Worm (Caenorhabditis elegans) whole organism, L4 larva: Measurements from ENCODE around the gene prcc-1.

Experiments
- F26F4.8 ChIP-seq: fragments of 200-800 bp; sonication (Bioruptor generic); conservative IDR thresholded peaks from 2 replicates; pipeline ENCODE4 v1.3.6; 2022; ENCODE audit warnings: missing genetic modification characterization, missing compliant biosample characterization
- F37D6.2 ChIP-seq: sonication (generic microtip); optimal IDR thresholded peaks from 2 replicates; lab custom pipeline; 2016; ENCODE audit warnings: mild to moderate bottlenecking, missing genetic modification characterization, missing compliant biosample characterization
- F44E2.7 ChIP-seq: fragments of 200-800 bp; sonication (Bioruptor generic); IDR thresholded peaks from 2 replicates; pipeline ENCODE4 v2.1.2; 2022; ENCODE audit warnings: missing genetic modification characterization, missing compliant biosample characterization
- F49E8.2 ChIP-seq: sonication (generic microtip); optimal IDR thresholded peaks from 2 replicates; lab custom pipeline; 2016; ENCODE audit warnings: missing compliant biosample characterization, mild to moderate bottlenecking, missing genetic modification characterization, borderline replicate concordance
- T26A8.4 ChIP-seq: fragments of 200-800 bp; sonication (Bioruptor generic); IDR thresholded peaks from 2 replicates; pipeline ENCODE4 v1.3.6; 2022; ENCODE audit warnings: missing genetic modification characterization, missing compliant biosample characterization
- Y105C5A.15 ChIP-seq: fragments of 200-800 bp; sonication (Bioruptor generic); IDR thresholded peaks from 2 replicates; pipeline ENCODE4 v1.3.6; 2022; ENCODE audit warnings: missing genetic modification characterization, missing compliant biosample characterization
- Y5F2A.4 ChIP-seq: fragments of 200-800 bp; sonication (Bioruptor generic); optimal IDR thresholded peaks from 2 replicates; lab custom pipeline; 2018; ENCODE audit warnings: mild to moderate bottlenecking, missing genetic modification characterization, missing compliant biosample characterization
- ZK337.2 ChIP-seq: fragments of 200-800 bp; sonication (Bioruptor generic); IDR thresholded peaks from 2 replicates; pipeline ENCODE4 v1.3.6; 2022; ENCODE audit warnings: missing genetic modification reagents, missing genetic modification characterization, missing compliant biosample characterization
- ZK546.5 ChIP-seq, 2 experiments: sonication (generic microtip); optimal IDR thresholded peaks; 2 replicates each; lab custom pipeline; 2017; ENCODE audit warnings: missing biosample characterization in 2 of 2, missing genetic modification characterization in 2 of 2
- aly-2 ChIP-seq: sonication (generic microtip); optimal IDR thresholded peaks from 2 replicates; lab custom pipeline; 2018; ENCODE audit warnings: missing biosample characterization, missing genetic modification characterization
- ama-1 ChIP-seq: fragments of 150-350 bp; optimal IDR thresholded peaks from 2 replicates; lab custom pipeline; 2014; ENCODE audit warnings: inconsistent platforms, mixed read lengths
- arid-1 ChIP-seq: fragments of 200-800 bp; sonication (Bioruptor generic); conservative IDR thresholded peaks from 2 replicates; pipeline ENCODE4 v1.3.6; 2022; ENCODE audit warnings: missing genetic modification reagents, missing genetic modification characterization, missing compliant biosample characterization
- attf-4 ChIP-seq: sonication (generic microtip); optimal IDR thresholded peaks from 3 replicates; lab custom pipeline; 2017; ENCODE audit warnings: missing biosample characterization, missing genetic modification characterization
- ceh-32 ChIP-seq: sonication (generic microtip); optimal IDR thresholded peaks from 2 replicates; lab custom pipeline; 2016; ENCODE audit warnings: mild to moderate bottlenecking, missing genetic modification characterization, missing compliant biosample characterization; ENCODE audit not compliant: poor library complexity
- ceh-44 ChIP-seq: fragments of 200-800 bp; sonication (Bioruptor generic); IDR thresholded peaks from 2 replicates; pipeline ENCODE4 v1.3.6; 2022; ENCODE audit warnings: missing genetic modification reagents, missing genetic modification characterization, missing compliant biosample characterization
- ceh-62 ChIP-seq: sonication (generic microtip); optimal IDR thresholded peaks from 2 replicates; lab custom pipeline; 2017; ENCODE audit warnings: missing biosample characterization, missing genetic modification characterization
- ceh-82 ChIP-seq: sonication (generic microtip); optimal IDR thresholded peaks from 2 replicates; lab custom pipeline; 2017; ENCODE audit warnings: missing biosample characterization, missing genetic modification characterization
- cey-2 ChIP-seq: sonication (generic microtip); optimal IDR thresholded peaks from 3 replicates; lab custom pipeline; 2017; ENCODE audit warnings: missing genetic modification characterization, mild to moderate bottlenecking, missing compliant biosample characterization, antibody characterized with exemption, borderline replicate concordance; ENCODE audit not compliant: insufficient read depth
- ctbp-1 ChIP-seq: fragments of 200-800 bp; sonication (Bioruptor generic); IDR thresholded peaks from 2 replicates; pipeline ENCODE4 v1.3.6; 2022; ENCODE audit warnings: missing genetic modification reagents, missing genetic modification characterization, missing compliant biosample characterization
- daf-12 ChIP-seq: fragments of 150-350 bp; optimal IDR thresholded peaks from 2 replicates; lab custom pipeline; 2014; ENCODE audit warnings: missing biosample characterization, missing genetic modification reagents, missing genetic modification characterization
- daf-19 ChIP-seq: fragments of 200-800 bp; sonication (Bioruptor generic); conservative IDR thresholded peaks from 2 replicates; pipeline ENCODE4 v1.3.6; 2022; ENCODE audit warnings: missing genetic modification characterization, missing compliant biosample characterization
- dmd-9 ChIP-seq: fragments of 200-800 bp; sonication (Bioruptor generic); IDR thresholded peaks from 2 replicates; pipeline ENCODE4 v1.3.6; 2022; ENCODE audit warnings: missing genetic modification reagents, missing genetic modification characterization, missing compliant biosample characterization
- hif-1 ChIP-seq, 2 experiments: sonication (generic microtip); optimal IDR thresholded peaks; 2 replicates each; lab custom pipeline; 2016 to 2017; ENCODE audit warnings: missing compliant biosample characterization in 2 of 2, missing genetic modification characterization in 2 of 2, missing genetic modification reagents in 2 of 2, missing genotype in 2 of 2, mild to moderate bottlenecking in 1 of 2
- hlh-11 ChIP-seq: fragments of 200-800 bp; sonication (Bioruptor generic); optimal IDR thresholded peaks from 2 replicates; lab custom pipeline; 2018; ENCODE audit warnings: mild to moderate bottlenecking, missing genetic modification characterization, missing compliant biosample characterization
- lin-1 ChIP-seq: fragments of 200-800 bp; sonication (Bioruptor generic); IDR thresholded peaks from 2 replicates; pipeline ENCODE4 v1.3.6; 2022; ENCODE audit warnings: missing genetic modification reagents, missing genetic modification characterization, missing compliant biosample characterization
- lin-13 ChIP-seq: fragments of 150-350 bp; optimal IDR thresholded peaks from 2 replicates; lab custom pipeline; 2014; ENCODE audit warnings: missing biosample characterization, missing genetic modification reagents, missing genetic modification characterization
- lin-29 ChIP-seq: fragments of 200-800 bp; sonication (Bioruptor generic); IDR thresholded peaks from 2 replicates; pipeline ENCODE4 v1.3.6; 2022; ENCODE audit warnings: missing genetic modification reagents, missing genetic modification characterization, missing compliant biosample characterization
- lin-39 ChIP-seq: fragments of 150-350 bp; optimal IDR thresholded peaks from 2 replicates; lab custom pipeline; 2014; ENCODE audit warnings: missing biosample characterization, missing genetic modification reagents, missing genetic modification characterization
- lir-3 ChIP-seq: sonication (generic microtip); optimal IDR thresholded peaks from 2 replicates; lab custom pipeline; 2016; ENCODE audit warnings: mild to moderate bottlenecking, missing genetic modification characterization, missing compliant biosample characterization
- madf-5 ChIP-seq, 2 experiments: fragments of 200-800 bp; sonication (Bioruptor generic); IDR thresholded peaks; 2 replicates each; pipeline ENCODE4 v1.3.6; 2022; ENCODE audit warnings: missing compliant biosample characterization in 2 of 2, missing genetic modification characterization in 2 of 2
- mdl-1 ChIP-seq, 2 experiments: fragments of 150-350 bp in 1 of 2; sonication (generic microtip) in 1 of 2; optimal IDR thresholded peaks; 2 replicates each; lab custom pipeline; 2014 to 2017; ENCODE audit warnings: missing biosample characterization in 2 of 2, missing genetic modification characterization in 2 of 2
- mdt-29 ChIP-seq: fragments of 200-800 bp; sonication (Bioruptor generic); IDR thresholded peaks from 2 replicates; pipeline ENCODE4 v1.3.6; 2022; ENCODE audit warnings: missing genetic modification reagents, missing genetic modification characterization, missing compliant biosample characterization
- mep-1 ChIP-seq: fragments of 150-350 bp; sonication (generic microtip); optimal IDR thresholded peaks from 3 replicates; lab custom pipeline; 2014; ENCODE audit warnings: missing biosample characterization, missing genetic modification characterization
- mxl-2 ChIP-seq: fragments of 200-800 bp; sonication (Bioruptor generic); conservative IDR thresholded peaks from 2 replicates; pipeline ENCODE4 v1.3.6; 2022; ENCODE audit warnings: missing genetic modification reagents, missing genetic modification characterization, missing compliant biosample characterization
- mxl-3 ChIP-seq: fragments of 200-800 bp; sonication (Bioruptor generic); optimal IDR thresholded peaks from 2 replicates; lab custom pipeline; 2018; ENCODE audit warnings: mild to moderate bottlenecking, missing genetic modification characterization, missing compliant biosample characterization
- nhr-237 ChIP-seq: sonication (generic microtip); optimal IDR thresholded peaks from 2 replicates; lab custom pipeline; 2017; ENCODE audit warnings: missing biosample characterization, missing genetic modification characterization
- nhr-25 ChIP-seq: sonication (generic microtip); optimal IDR thresholded peaks from 2 replicates; lab custom pipeline; 2017; ENCODE audit warnings: missing genetic modification characterization, mild to moderate bottlenecking, missing compliant biosample characterization, antibody characterized with exemption, moderate library complexity, borderline replicate concordance; ENCODE audit not compliant: insufficient read depth
- nhr-42 ChIP-seq: fragments of 200-800 bp; sonication (Bioruptor generic); IDR thresholded peaks from 2 replicates; pipeline ENCODE4 v1.3.6; 2022; ENCODE audit warnings: missing genetic modification characterization, missing compliant biosample characterization
- nhr-48 ChIP-seq: sonication (generic microtip); optimal IDR thresholded peaks from 2 replicates; lab custom pipeline; 2016; ENCODE audit warnings: mild to moderate bottlenecking, missing genetic modification characterization, missing compliant biosample characterization
- nhr-6 ChIP-seq: fragments of 150-350 bp; optimal IDR thresholded peaks from 2 replicates; lab custom pipeline; 2014; ENCODE audit warnings: missing biosample characterization, missing genetic modification characterization
- pha-4 ChIP-seq, 2 experiments: fragments of 150-350 bp in 1 of 2; fragments of 200-800 bp in 1 of 2; sonication (Bioruptor generic) in 1 of 2; IDR thresholded peaks in 1 of 2; optimal IDR thresholded peaks in 1 of 2; 2 replicates each; pipeline versions ENCODE4 v1.3.6 to Lab custom; 2014 to 2022; ENCODE audit warnings: missing genetic modification characterization in 2 of 2, missing genetic modification reagents in 2 of 2, missing biosample characterization in 1 of 2, missing compliant biosample characterization in 1 of 2
- pqm-1 ChIP-seq: sonication (generic microtip); optimal IDR thresholded peaks from 2 replicates; lab custom pipeline; 2017; ENCODE audit warnings: missing biosample characterization, missing genetic modification characterization
- set-16 ChIP-seq: fragments of 200-800 bp; sonication (Bioruptor generic); IDR thresholded peaks from 2 replicates; pipeline ENCODE4 v1.3.6; 2022; ENCODE audit warnings: missing genetic modification reagents, missing genetic modification characterization, missing compliant biosample characterization
- skn-1 ChIP-seq: fragments of 150-350 bp; optimal IDR thresholded peaks from 2 replicates; lab custom pipeline; 2014; ENCODE audit warnings: missing biosample characterization, missing genetic modification characterization
- spr-1 ChIP-seq: sonication (generic microtip); optimal IDR thresholded peaks from 2 replicates; lab custom pipeline; 2016; ENCODE audit warnings: mild to moderate bottlenecking, missing genetic modification characterization, missing compliant biosample characterization
- tag-97 ChIP-seq: fragments of 200-800 bp; sonication (Bioruptor generic); IDR thresholded peaks from 2 replicates; pipeline ENCODE4 v1.3.6; 2022; ENCODE audit warnings: missing genetic modification characterization, missing compliant biosample characterization
- tra-1 ChIP-seq: fragments of 200-800 bp; sonication (Bioruptor generic); IDR thresholded peaks from 2 replicates; pipeline ENCODE4 v1.3.6; 2022; ENCODE audit warnings: missing genetic modification reagents, missing genetic modification characterization, missing compliant biosample characterization
- vab-7 ChIP-seq: fragments of 200-800 bp; sonication (Bioruptor generic); IDR thresholded peaks from 2 replicates; pipeline ENCODE4 v1.3.6; 2022; ENCODE audit warnings: missing genetic modification reagents, missing genetic modification characterization, missing compliant biosample characterization
- zfp-2 ChIP-seq: sonication (generic microtip); optimal IDR thresholded peaks from 2 replicates; lab custom pipeline; 2016; ENCODE audit warnings: mild to moderate bottlenecking, missing genetic modification characterization, missing compliant biosample characterization
- zfp-3 ChIP-seq: fragments of 200-800 bp; sonication (Bioruptor generic); conservative IDR thresholded peaks from 2 replicates; pipeline ENCODE4 v1.3.6; 2022; ENCODE audit warnings: missing genetic modification reagents, missing genetic modification characterization, missing compliant biosample characterization
- ztf-11 ChIP-seq: fragments of 150-350 bp; optimal IDR thresholded peaks from 2 replicates; lab custom pipeline; 2014; ENCODE audit warnings: missing biosample characterization, missing genetic modification characterization
- ztf-7 ChIP-seq: fragments of 150-350 bp; optimal IDR thresholded peaks from 2 replicates; lab custom pipeline; 2014; ENCODE audit warnings: missing biosample characterization, missing genetic modification characterization

The prcc-1 gene

DNA sequence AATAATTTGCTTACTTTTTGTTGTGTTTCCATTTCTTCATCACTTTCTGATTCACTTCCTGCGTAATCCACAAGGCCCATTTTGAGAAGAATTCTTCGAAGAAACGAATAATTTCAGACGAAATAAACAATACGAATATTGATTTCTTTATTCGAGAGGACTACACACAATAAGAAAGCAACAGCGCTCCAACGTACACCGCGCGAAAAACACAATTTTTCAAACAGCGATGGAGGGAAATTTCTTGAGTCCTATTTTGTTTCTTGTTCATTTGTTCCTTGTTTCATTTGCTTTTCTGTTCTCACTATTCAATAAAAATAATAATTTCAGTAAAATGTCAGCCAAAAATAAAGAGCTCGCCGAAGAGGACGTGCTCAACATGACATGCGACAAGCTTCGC, at the start of gene prcc-1, which contains the start of gene C39E9.12:
prcc-1 (minus strand) TSS at position 119 of the 400 bp plus-strand sequence.
C39E9.12 (plus strand) TSS at position 331 of the 400 bp plus-strand sequence.
- no peak for TF ChIP-seq zfp-3 (GFP tag; lab: Robert Waterston, UW)
- TF ChIP-seq cey-2 (tag; lab: Kevin White, UChicago) = no peak
- no peak for TF ChIP-seq set-16 (GFP tag; lab: Robert Waterston, UW)
- no peak for TF ChIP-seq hlh-11
- no peak for TF ChIP-seq attf-4
- no peak for TF ChIP-seq mxl-3 (GFP tag; lab: Kevin White, UChicago)
- no peak for TF ChIP-seq F49E8.2 (tag; lab: Kevin White, UChicago)
- TF ChIP-seq pqm-1 (tag; lab: Kevin White, UChicago) = no peak
- TF ChIP-seq hif-1 (tag; optimal IDR thresholded peaks at IDR 0.05; lab: Kevin White, UChicago) = no peak
- TF ChIP-seq tra-1 (GFP tag; lab: Robert Waterston, UW) = no peak
- TF ChIP-seq ceh-44 (GFP tag; lab: Robert Waterston, UW) = no peak
- TF ChIP-seq arid-1 (GFP tag; lab: Robert Waterston, UW) = no peak
- peak; percentile 4 for TF ChIP-seq ama-1 (lab: Kevin White, UChicago)
- no peak for TF ChIP-seq ceh-62
- no peak for TF ChIP-seq ZK546.5 (tag; optimal IDR thresholded peaks at IDR 0.05; lab: Kevin White, UChicago)
- no peak for TF ChIP-seq lin-39 (tag; lab: Kevin White, UChicago)
- TF ChIP-seq nhr-25 (tag; lab: Kevin White, UChicago) = no peak
- TF ChIP-seq aly-2 (tag; lab: Kevin White, UChicago) = no peak
- no peak for TF ChIP-seq lin-1 (GFP tag; lab: Robert Waterston, UW)
- TF ChIP-seq zfp-2 = no peak
- no peak for TF ChIP-seq ctbp-1 (GFP tag; lab: Robert Waterston, UW)
- no peak for TF ChIP-seq nhr-48 (tag; lab: Kevin White, UChicago)
- TF ChIP-seq F26F4.8 (GFP tag; lab: Robert Waterston, UW) = no peak
- TF ChIP-seq mxl-2 = no peak
- no peak for TF ChIP-seq ceh-32 (tag; lab: Kevin White, UChicago)
- no peak for TF ChIP-seq spr-1
- peak; percentile 76 for TF ChIP-seq nhr-6 (tag; lab: Kevin White, UChicago)
- TF ChIP-seq ztf-11 (tag; lab: Kevin White, UChicago) = no peak
- TF ChIP-seq dmd-9 (GFP tag; lab: Robert Waterston, UW) = no peak
- TF ChIP-seq ztf-7 (tag; lab: Kevin White, UChicago) = no peak
- TF ChIP-seq mdl-1 (tag; optimal IDR thresholded peaks at IDR 0.05; lab: Kevin White, UChicago) = no peak
- no peak for TF ChIP-seq nhr-237 (tag; lab: Kevin White, UChicago)
- TF ChIP-seq F37D6.2 (tag; lab: Kevin White, UChicago) = no peak
- no peak for TF ChIP-seq madf-5 (GFP tag; IDR thresholded peaks at IDR 0.05; lab: Robert Waterston, UW)
- no peak for TF ChIP-seq daf-19
- TF ChIP-seq Y105C5A.15 = no peak
- no peak for TF ChIP-seq mep-1 (tag; lab: Kevin White, UChicago)
- TF ChIP-seq mdt-29 (GFP tag; lab: Robert Waterston, UW) = no peak
- no peak for TF ChIP-seq lin-29 (GFP tag; lab: Robert Waterston, UW)
- TF ChIP-seq daf-12 (tag; lab: Kevin White, UChicago) = no peak
- no peak for TF ChIP-seq pha-4 (GFP tag; IDR thresholded peaks at IDR 0.05; lab: Robert Waterston, UW)
- peak; percentile 25 for TF ChIP-seq pha-4 (tag; optimal IDR thresholded peaks at IDR 0.05; lab: Kevin White, UChicago)
- TF ChIP-seq skn-1 (tag; lab: Kevin White, UChicago) = no peak
- TF ChIP-seq ceh-82 = no peak
- TF ChIP-seq Y5F2A.4 (GFP tag; lab: Kevin White, UChicago) = no peak
- no peak for TF ChIP-seq T26A8.4 (GFP tag; lab: Robert Waterston, UW)
- no peak for TF ChIP-seq tag-97 (GFP tag; lab: Robert Waterston, UW)
- no peak for TF ChIP-seq lin-13 (GFP tag; lab: Kevin White, UChicago)
- TF ChIP-seq lir-3 (tag; lab: Kevin White, UChicago) = no peak
- no peak for TF ChIP-seq ZK337.2 (GFP tag; lab: Robert Waterston, UW)
- TF ChIP-seq vab-7 (GFP tag; lab: Robert Waterston, UW) = no peak
- TF ChIP-seq F44E2.7 (GFP tag; lab: Robert Waterston, UW) = no peak
- no peak for TF ChIP-seq nhr-42
